Fruit fly (Drosophila melanogaster) whole organism, adult: ENCODE results near the gene CG31327.

Source experiments
- CG12768 ChIP-seq: fragments of 200-800 bp; sonication (Bioruptor generic); optimal IDR thresholded peaks from 2 replicates; lab custom pipeline; 2017; ENCODE audit warnings: missing biosample characterization, missing genetic modification characterization, mild to moderate bottlenecking, moderate library complexity, missing genetic modification reagents
- CG14711 ChIP-seq: fragments of 200-800 bp; sonication (Bioruptor generic); optimal IDR thresholded peaks from 2 replicates; lab custom pipeline; 2018; ENCODE audit warnings: missing biosample characterization, mild to moderate bottlenecking, missing genetic modification characterization, moderate library complexity
- CG1620 ChIP-seq: fragments of 200-800 bp; sonication (Bioruptor generic); optimal IDR thresholded peaks from 2 replicates; lab custom pipeline; 2016; ENCODE audit warnings: missing biosample characterization, missing genetic modification characterization
- CG7045 ChIP-seq: fragments of 200-800 bp; sonication (Bioruptor generic); optimal IDR thresholded peaks from 2 replicates; lab custom pipeline; 2017; ENCODE audit warnings: missing biosample characterization, mild to moderate bottlenecking, missing genetic modification characterization
- Crg-1 ChIP-seq: fragments of 200-800 bp; sonication (Bioruptor generic); optimal IDR thresholded peaks from 2 replicates; lab custom pipeline; 2016; ENCODE audit warnings: missing biosample characterization, missing genetic modification characterization
- kay ChIP-seq: fragments of 200-800 bp; sonication (Bioruptor generic); peaks from one replicate; lab custom pipeline; 2016; ENCODE audit warnings: missing biosample characterization, missing genetic modification characterization, borderline replicate concordance

dm6 chr3R:14162176-14162759 is 2.2 kb upstream of the CG31327 start, which contains the start of gene CG3199:
- TF ChIP-seq CG12768 (GFP tag; lab: Kevin White, UChicago) (no peak), CG7045 (GFP tag; lab: Kevin White, UChicago) (no peak), kay (GFP tag; lab: Kevin White, UChicago) (no peak), CG14711 (tag; lab: Kevin White, UChicago) (no peak), Crg-1 (no peak), CG1620 (GFP tag; lab: Kevin White, UChicago) (no peak)
